Worm (Caenorhabditis elegans) whole organism, L1 larva: Measurements from ENCODE around the gene nhr-79.

Experiments used
- C34B4.2 ChIP-seq: sonication (generic microtip); optimal IDR thresholded peaks from 2 replicates; lab custom pipeline; 2017; ENCODE audit warnings: mild to moderate bottlenecking, missing genetic modification characterization, missing compliant biosample characterization
- ama-1 ChIP-seq: fragments of 150-350 bp; optimal IDR thresholded peaks from 2 replicates; lab custom pipeline; 2014
- ceh-82 ChIP-seq, 3 experiments: fragments of 150-350 bp in 1 of 3; sonication (generic microtip) in 2 of 3; optimal IDR thresholded peaks; 2 replicates each; lab custom pipeline; 2014 to 2017; ENCODE audit warnings: missing biosample characterization in 3 of 3, missing genetic modification characterization in 3 of 3
- egl-27 ChIP-seq, 2 experiments: fragments of 150-350 bp in 1 of 2; sonication (generic microtip); optimal IDR thresholded peaks; 3 replicates each; lab custom pipeline; 2017 to 2018; ENCODE audit warnings: missing biosample characterization in 2 of 2, missing genetic modification characterization in 2 of 2, missing genetic modification reagents in 2 of 2
- fkh-10 ChIP-seq: sonication (generic microtip); optimal IDR thresholded peaks from 2 replicates; lab custom pipeline; 2017; ENCODE audit warnings: missing biosample characterization, missing genetic modification reagents, missing genetic modification characterization
- lin-13 ChIP-seq: fragments of 150-350 bp; optimal IDR thresholded peaks from 2 replicates; lab custom pipeline; 2014; ENCODE audit warnings: missing biosample characterization, missing genetic modification reagents, missing genetic modification characterization
- lin-15B ChIP-seq: fragments of 150-350 bp; sonication (generic microtip); optimal IDR thresholded peaks from 3 replicates; lab custom pipeline; 2014; ENCODE audit warnings: missing biosample characterization, missing genetic modification characterization
- lin-39 ChIP-seq: fragments of 150-350 bp; optimal IDR thresholded peaks from 2 replicates; lab custom pipeline; 2014; ENCODE audit warnings: missing biosample characterization, missing genetic modification reagents, missing genetic modification characterization
- nhr-11 ChIP-seq: fragments of 150-350 bp; optimal IDR thresholded peaks from 2 replicates; lab custom pipeline; 2014; ENCODE audit warnings: missing biosample characterization, missing genetic modification characterization
- nhr-12 ChIP-seq: sonication (generic microtip); optimal IDR thresholded peaks from 2 replicates; lab custom pipeline; 2017; ENCODE audit warnings: missing biosample characterization, missing genetic modification characterization
- skn-1 ChIP-seq: fragments of 150-350 bp; optimal IDR thresholded peaks from 2 replicates; lab custom pipeline; 2014; ENCODE audit warnings: missing biosample characterization, missing genetic modification characterization
- sox-4 ChIP-seq: sonication (generic microtip); optimal IDR thresholded peaks from 2 replicates; lab custom pipeline; 2016; ENCODE audit warnings: missing genetic modification characterization, missing compliant biosample characterization
- unc-130 ChIP-seq: fragments of 150-350 bp; optimal IDR thresholded peaks from 2 replicates; lab custom pipeline; 2017; ENCODE audit warnings: missing biosample characterization, missing genetic modification characterization, inconsistent platforms
- unc-86 ChIP-seq: sonication (generic microtip); optimal IDR thresholded peaks from 2 replicates; lab custom pipeline; 2016; ENCODE audit warnings: missing genetic modification characterization, missing compliant biosample characterization

DNA sequence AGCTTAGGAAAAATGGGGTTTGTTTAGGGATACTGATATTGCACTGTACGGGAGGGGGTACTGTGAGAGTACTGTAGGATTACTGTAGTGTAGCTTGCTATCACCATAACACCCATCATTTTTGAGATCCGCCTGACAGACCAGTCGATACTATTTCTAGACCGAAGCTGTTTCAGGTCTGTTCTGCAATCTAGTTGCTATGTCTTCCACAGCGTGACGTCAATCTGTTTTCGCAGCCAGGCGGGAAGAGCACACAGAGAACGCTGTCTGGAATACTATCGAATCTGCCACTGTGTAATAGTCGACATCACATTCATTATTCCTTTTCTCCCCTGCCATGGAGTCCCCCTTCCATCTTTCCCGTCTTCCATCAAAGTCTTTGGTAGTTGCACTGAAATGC, 40.1 kb upstream of the nhr-79 start, which contains the start of gene F21D9.11:
- no peak for TF ChIP-seq unc-130 (tag; lab: Kevin White, UChicago)
- no peak for TF ChIP-seq lin-39 (tag; lab: Kevin White, UChicago)
- no peak for TF ChIP-seq C34B4.2 (tag; lab: Kevin White, UChicago)
- TF ChIP-seq sox-4 (tag; lab: Kevin White, UChicago): no peak
- TF ChIP-seq nhr-11 (tag; lab: Kevin White, UChicago): no peak
- no peak for TF ChIP-seq egl-27 (tag; optimal IDR thresholded peaks at IDR 0.05; lab: Kevin White, UChicago)
- no peak for TF ChIP-seq nhr-12 (tag; lab: Kevin White, UChicago)
- no peak for TF ChIP-seq fkh-10 (GFP tag; lab: Kevin White, UChicago)
- TF ChIP-seq lin-15B: no peak
- TF ChIP-seq lin-13: no peak
- TF ChIP-seq skn-1: no peak
- no peak for TF ChIP-seq ceh-82 (tag; optimal IDR thresholded peaks at IDR 0.05; lab: Kevin White, UChicago)
- TF ChIP-seq ama-1 (lab: Kevin White, UChicago): no peak
- TF ChIP-seq unc-86: no peak
